Fruit fly (Drosophila melanogaster): ENCODE results near the gene CG9951.

Gene CG9951

dm6 chr3L:16872487-16872955, 9.6 kb downstream of the CG9951 start (continued):
- TF ChIP-seq CG6254 (GFP tag; optimal IDR thresholded peaks at IDR 0.05) (peak; percentile 50), HLH54F (GFP tag; optimal IDR thresholded peaks at IDR 0.05) (peak; percentile 28), nerfin-1 (tag; optimal IDR thresholded peaks at IDR 0.05) (peak; percentile 76), CG12155 (GFP tag; optimal IDR thresholded peaks at IDR 0.05) (peak; percentile 46), da (GFP tag; optimal IDR thresholded peaks at IDR 0.05) (no peak), cad (GFP tag; optimal IDR thresholded peaks at IDR 0.05) (no peak), psq (GFP tag; optimal IDR thresholded peaks at IDR 0.05) (no peak), CG17568 (GFP tag; optimal IDR thresholded peaks at IDR 0.05) (peak; percentile 69), CG11093 (GFP tag; IDR thresholded peaks at IDR 0.05) (no peak), chinmo (GFP tag; IDR thresholded peaks at IDR 0.05; ENCODE audit: partially characterized antibody) (no peak), CG18262 (tag; optimal IDR thresholded peaks at IDR 0.05) (peak; percentile 80), otp (GFP tag; IDR thresholded peaks at IDR 0.05) (no peak), Sox100B (GFP tag; optimal IDR thresholded peaks at IDR 0.05) (peak; percentile 83), BEAF-32 (GFP tag; optimal IDR thresholded peaks at IDR 0.05) (no peak), D19A (tag; optimal IDR thresholded peaks at IDR 0.05) (peak; percentile 54), CG18599 (GFP tag; optimal IDR thresholded peaks at IDR 0.05) (peak; percentile 73), CG3065 (GFP tag; optimal IDR thresholded peaks at IDR 0.05) (no peak), pum (GFP tag; optimal IDR thresholded peaks at IDR 0.05) (peak; percentile 22), en (GFP tag; optimal IDR thresholded peaks at IDR 0.05) (peak; percentile 41), emc (GFP tag; optimal IDR thresholded peaks at IDR 0.05) (no peak), CG12071 (GFP tag; optimal IDR thresholded peaks at IDR 0.05) (peak; percentile 77), H2.0 (GFP tag; IDR thresholded peaks at IDR 0.05) (no peak), CG16815 (GFP tag; optimal IDR thresholded peaks at IDR 0.05) (peak; percentile 41), rib (GFP tag; IDR thresholded peaks at IDR 0.05) (peak; percentile 53; the same call in 1 of the 2 replicates), chn (GFP tag; optimal IDR thresholded peaks at IDR 0.05) (peak; percentile 35), Hand (GFP tag; optimal IDR thresholded peaks at IDR 0.05) (peak; percentile 40), CG2129 (GFP tag; IDR thresholded peaks at IDR 0.05; ENCODE audit: partially characterized antibody) (no peak), fu2 (GFP tag; optimal IDR thresholded peaks at IDR 0.05) (peak; percentile 41), pfk (GFP tag; optimal IDR thresholded peaks at IDR 0.05) (no peak), CG9817 (tag; optimal IDR thresholded peaks at IDR 0.05) (peak; percentile 64), CG9932 (GFP tag; IDR thresholded peaks at IDR 0.05) (0 out of 2 replicates have a peak, but pooled peaks have one; percentile 40), crp (GFP tag; optimal IDR thresholded peaks at IDR 0.05) (peak in 1 of 2 experiments; percentile 35), dysf (GFP tag; IDR thresholded peaks at IDR 0.05) (peak; percentile 80), CG31441 (GFP tag; IDR thresholded peaks at IDR 0.05) (peak; percentile 69), bcd (GFP tag; optimal IDR thresholded peaks at IDR 0.05) (peak; percentile 65), wor (GFP tag; IDR thresholded peaks at IDR 0.05) (0 out of 2 replicates have a peak, but pooled peaks have one; percentile 36), NfI (GFP tag; optimal IDR thresholded peaks at IDR 0.05) (peak; percentile 57), Antp (GFP tag; optimal IDR thresholded peaks at IDR 0.05) (peak; percentile 57), fd3F (GFP tag; optimal IDR thresholded peaks at IDR 0.05) (peak; percentile 41), CG12219 (GFP tag; optimal IDR thresholded peaks at IDR 0.05) (peak; percentile 76), ssp (GFP tag; IDR thresholded peaks at IDR 0.05) (peak; percentile 13; the same call in 1 of the 2 replicates), Rx (GFP tag; IDR thresholded peaks at IDR 0.05) (peak; percentile 37; the same call in 1 of the 2 replicates), seq (GFP tag; IDR thresholded peaks at IDR 0.05) (peak; percentile 54; the same call in 1 of the 2 replicates), Bdp1 (GFP tag; optimal IDR thresholded peaks at IDR 0.05) (no peak), ham (GFP tag; IDR thresholded peaks at IDR 0.05) (no peak), Vsx1 (GFP tag; optimal IDR thresholded peaks at IDR 0.05) (peak; percentile 28), Aef1 (GFP tag; IDR thresholded peaks at IDR 0.05) (peak; percentile 28; the same call in 1 of the 3 replicates), ATbp (GFP tag; optimal IDR thresholded peaks at IDR 0.05) (peak; percentile 61), CG15073 (GFP tag; optimal IDR thresholded peaks at IDR 0.05) (no peak), CG10979 (tag; optimal IDR thresholded peaks at IDR 0.05) (peak; percentile 70)

Measured in whole organism, embryonic.